Worm (Caenorhabditis elegans) whole organism, L1 larva: ENCODE data around the gene str-111.

Experiments used
- Y116A8C.19 ChIP-seq: sonication (generic microtip); optimal IDR thresholded peaks from 2 replicates; lab custom pipeline; 2016; ENCODE audit warnings: missing compliant biosample characterization, missing genetic modification characterization, borderline replicate concordance
- aha-1 ChIP-seq: fragments of 150-350 bp; optimal IDR thresholded peaks from 2 replicates; lab custom pipeline; 2014; ENCODE audit warnings: missing biosample characterization, missing genetic modification characterization
- alr-1 ChIP-seq: fragments of 200-800 bp; sonication (Bioruptor generic); optimal IDR thresholded peaks from 2 replicates; lab custom pipeline; 2018; ENCODE audit warnings: borderline replicate concordance, mild to moderate bottlenecking, missing genetic modification characterization, missing compliant biosample characterization
- blmp-1 ChIP-seq: fragments of 150-350 bp; optimal IDR thresholded peaks from 2 replicates; lab custom pipeline; 2014; ENCODE audit warnings: missing biosample characterization, missing genetic modification characterization
- ceh-8 ChIP-seq: fragments of 200-800 bp; sonication (Bioruptor generic); optimal IDR thresholded peaks from 2 replicates; lab custom pipeline; 2018; ENCODE audit warnings: mild to moderate bottlenecking, missing genetic modification characterization, moderate library complexity, missing compliant biosample characterization
- ceh-88 ChIP-seq: fragments of 200-800 bp; sonication (Bioruptor generic); IDR thresholded peaks from 2 replicates; pipeline ENCODE4 v1.3.6; 2022; ENCODE audit warnings: missing genetic modification characterization, missing compliant biosample characterization
- efl-1 ChIP-seq, 4 experiments: fragments of 150-350 bp; optimal IDR thresholded peaks in 3 of 4; peaks in 1 of 4; 1 replicate in 1 of 4; 2 replicates in 3 of 4; lab custom pipeline; 2014; ENCODE audit warnings: missing biosample characterization in 2 of 4, missing genetic modification characterization in 2 of 4, missing genetic modification reagents in 2 of 4
- elt-2 ChIP-seq: sonication (generic microtip); optimal IDR thresholded peaks from 2 replicates; lab custom pipeline; 2016; ENCODE audit warnings: missing genetic modification characterization, mild to moderate bottlenecking, inconsistent platforms, missing compliant biosample characterization, missing genetic modification reagents
- elt-3 ChIP-seq, 6 experiments: fragments of 150-350 bp in 1 of 6; sonication (generic microtip); optimal IDR thresholded peaks; 2 replicates each; lab custom pipeline; 2017 to 2018; ENCODE audit warnings: missing biosample characterization in 6 of 6, missing genetic modification characterization in 6 of 6, inconsistent platforms in 1 of 6
- fkh-8 ChIP-seq: sonication (generic microtip); optimal IDR thresholded peaks from 2 replicates; lab custom pipeline; 2016; ENCODE audit warnings: mild to moderate bottlenecking, missing genetic modification characterization, missing compliant biosample characterization
- fos-1 ChIP-seq: fragments of 150-350 bp; optimal IDR thresholded peaks from 2 replicates; lab custom pipeline; 2014; ENCODE audit warnings: missing biosample characterization, missing genetic modification characterization
- hlh-4 ChIP-seq: sonication (generic microtip); optimal IDR thresholded peaks from 2 replicates; lab custom pipeline; 2016; ENCODE audit warnings: mild to moderate bottlenecking, missing genetic modification characterization, missing compliant biosample characterization
- isw-1 ChIP-seq: fragments of 200-800 bp; sonication (Bioruptor generic); IDR thresholded peaks from 2 replicates; pipeline ENCODE4 v1.3.6; 2022; ENCODE audit warnings: missing genetic modification characterization, missing compliant biosample characterization
- jun-1 ChIP-seq: fragments of 150-350 bp; optimal IDR thresholded peaks from 2 replicates; lab custom pipeline; 2014; ENCODE audit warnings: missing biosample characterization, missing genetic modification reagents, missing genetic modification characterization
- lin-13 ChIP-seq: fragments of 150-350 bp; optimal IDR thresholded peaks from 2 replicates; lab custom pipeline; 2014; ENCODE audit warnings: missing biosample characterization, missing genetic modification reagents, missing genetic modification characterization
- lin-14 ChIP-seq: fragments of 200-800 bp; sonication (Bioruptor generic); optimal IDR thresholded peaks from 2 replicates; lab custom pipeline; 2018; ENCODE audit warnings: mild to moderate bottlenecking, missing genetic modification characterization, moderate library complexity, missing compliant biosample characterization
- lin-15B ChIP-seq: fragments of 150-350 bp; sonication (generic microtip); optimal IDR thresholded peaks from 3 replicates; lab custom pipeline; 2014; ENCODE audit warnings: missing biosample characterization, missing genetic modification characterization
- lin-39 ChIP-seq: fragments of 150-350 bp; optimal IDR thresholded peaks from 2 replicates; lab custom pipeline; 2014; ENCODE audit warnings: missing biosample characterization, missing genetic modification reagents, missing genetic modification characterization
- lir-3 ChIP-seq: sonication (generic microtip); optimal IDR thresholded peaks from 2 replicates; lab custom pipeline; 2016; ENCODE audit warnings: mild to moderate bottlenecking, missing genetic modification characterization, moderate library complexity, missing compliant biosample characterization; ENCODE audit not compliant: poor library complexity
- lsy-2 ChIP-seq, 2 experiments: fragments of 150-350 bp; optimal IDR thresholded peaks; 2 replicates each; lab custom pipeline; 2014; ENCODE audit warnings: missing biosample characterization in 2 of 2, missing genetic modification characterization in 2 of 2
- mab-9 ChIP-seq: fragments of 200-800 bp; sonication (Bioruptor generic); IDR thresholded peaks from 2 replicates; pipeline ENCODE4 v1.3.6; 2022; ENCODE audit warnings: missing genetic modification reagents, missing genetic modification characterization, missing compliant biosample characterization
- mdl-1 ChIP-seq, 2 experiments: fragments of 150-350 bp; optimal IDR thresholded peaks; 2 replicates each; lab custom pipeline; 2014 to 2017; ENCODE audit warnings: missing biosample characterization in 2 of 2, missing genetic modification characterization in 2 of 2, inconsistent platforms in 1 of 2
- nhr-11 ChIP-seq: fragments of 150-350 bp; optimal IDR thresholded peaks from 2 replicates; lab custom pipeline; 2014; ENCODE audit warnings: missing biosample characterization, missing genetic modification characterization
- nhr-237 ChIP-seq: fragments of 150-350 bp; optimal IDR thresholded peaks from 2 replicates; lab custom pipeline; 2014; ENCODE audit warnings: missing biosample characterization, missing genetic modification characterization
- nhr-47 ChIP-seq: sonication (generic microtip); optimal IDR thresholded peaks from 2 replicates; lab custom pipeline; 2016; ENCODE audit warnings: mild to moderate bottlenecking, missing genetic modification characterization, moderate library complexity, missing compliant biosample characterization
- nhr-85 ChIP-seq: sonication (generic microtip); peaks from one replicate; lab custom pipeline; 2016; ENCODE audit warnings: missing genetic modification characterization, inconsistent platforms, missing compliant biosample characterization
- pag-3 ChIP-seq: sonication (generic microtip); optimal IDR thresholded peaks from 2 replicates; lab custom pipeline; 2017; ENCODE audit warnings: missing genetic modification characterization, mild to moderate bottlenecking, missing compliant biosample characterization, antibody characterized with exemption, borderline replicate concordance; ENCODE audit not compliant: insufficient read depth
- skn-1 ChIP-seq: fragments of 150-350 bp; optimal IDR thresholded peaks from 2 replicates; lab custom pipeline; 2014; ENCODE audit warnings: missing biosample characterization, missing genetic modification characterization
- snpc-4 ChIP-seq: fragments of 150-350 bp; optimal IDR thresholded peaks from 2 replicates; lab custom pipeline; 2014; ENCODE audit warnings: missing biosample characterization, missing genetic modification characterization
- sptf-1 ChIP-seq: fragments of 150-350 bp; optimal IDR thresholded peaks from 2 replicates; lab custom pipeline; 2014; ENCODE audit warnings: missing biosample characterization, missing genetic modification characterization
- swsn-7 ChIP-seq: sonication (generic microtip); optimal IDR thresholded peaks from 2 replicates; lab custom pipeline; 2016; ENCODE audit warnings: missing genetic modification characterization, missing compliant biosample characterization
- tbx-2 ChIP-seq: sonication (generic microtip); optimal IDR thresholded peaks from 2 replicates; lab custom pipeline; 2016; ENCODE audit warnings: missing genetic modification characterization, missing compliant biosample characterization
- tlp-1 ChIP-seq: fragments of 150-350 bp; optimal IDR thresholded peaks from 2 replicates; lab custom pipeline; 2014; ENCODE audit warnings: missing biosample characterization, missing genetic modification characterization
- unc-130 ChIP-seq: fragments of 150-350 bp; optimal IDR thresholded peaks from 2 replicates; lab custom pipeline; 2017; ENCODE audit warnings: missing biosample characterization, missing genetic modification characterization, inconsistent platforms
- unc-62 ChIP-seq: fragments of 150-350 bp; optimal IDR thresholded peaks from 2 replicates; lab custom pipeline; 2014; ENCODE audit warnings: missing biosample characterization, missing genetic modification reagents, missing genetic modification characterization
- unc-86 ChIP-seq: sonication (generic microtip); optimal IDR thresholded peaks from 2 replicates; lab custom pipeline; 2016; ENCODE audit warnings: missing genetic modification characterization, missing compliant biosample characterization
- xbp-1 ChIP-seq: sonication (generic microtip); optimal IDR thresholded peaks from 2 replicates; lab custom pipeline; 2016; ENCODE audit warnings: missing genetic modification characterization, missing compliant biosample characterization
- zag-1 ChIP-seq: fragments of 150-350 bp; optimal IDR thresholded peaks from 2 replicates; lab custom pipeline; 2014; ENCODE audit warnings: missing biosample characterization, missing genetic modification characterization
- zip-4 ChIP-seq: fragments of 200-800 bp; sonication (Bioruptor generic); optimal IDR thresholded peaks from 2 replicates; lab custom pipeline; 2018; ENCODE audit warnings: mild to moderate bottlenecking, missing genetic modification characterization, moderate library complexity, missing compliant biosample characterization
- ztf-4 ChIP-seq: fragments of 150-350 bp; optimal IDR thresholded peaks from 2 replicates; lab custom pipeline; 2014; ENCODE audit warnings: missing biosample characterization, missing genetic modification characterization

Gene str-111

DNA sequence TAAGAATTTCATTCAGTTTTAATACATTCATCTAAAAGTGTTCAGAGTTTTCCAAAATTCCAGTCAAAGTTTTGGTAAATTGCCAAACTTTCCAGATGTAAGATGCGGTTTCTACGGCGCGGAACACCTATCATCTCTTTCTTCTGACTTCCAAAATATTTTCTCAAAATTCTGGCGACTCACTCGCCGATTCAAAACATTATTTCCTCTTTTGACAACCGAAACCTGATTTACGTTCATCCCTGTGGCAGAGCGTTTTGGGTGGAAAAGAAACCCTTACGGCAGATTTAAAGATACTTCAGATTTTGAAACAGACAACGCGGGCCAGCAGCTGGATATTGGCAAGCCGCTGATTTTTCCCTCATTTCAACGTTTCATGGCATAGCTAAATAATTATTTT is 29.1 kb upstream of the str-111 start, which contains the start of gene F11A5.5:
F11A5.5 (plus strand) TSS at position 301 of the 400 bp plus-strand sequence.
- TF ChIP-seq lir-3 (tag; lab: Kevin White, UChicago) (no peak), Y116A8C.19 (tag; lab: Kevin White, UChicago) (no peak), swsn-7 (tag; lab: Kevin White, UChicago) (no peak), fos-1 (tag; lab: Kevin White, UChicago) (no peak), nhr-11 (no peak), ceh-88 (GFP tag; lab: Robert Waterston, UW) (no peak), ceh-8 (GFP tag; lab: Kevin White, UChicago) (no peak), hlh-4 (no peak)

DNA sequence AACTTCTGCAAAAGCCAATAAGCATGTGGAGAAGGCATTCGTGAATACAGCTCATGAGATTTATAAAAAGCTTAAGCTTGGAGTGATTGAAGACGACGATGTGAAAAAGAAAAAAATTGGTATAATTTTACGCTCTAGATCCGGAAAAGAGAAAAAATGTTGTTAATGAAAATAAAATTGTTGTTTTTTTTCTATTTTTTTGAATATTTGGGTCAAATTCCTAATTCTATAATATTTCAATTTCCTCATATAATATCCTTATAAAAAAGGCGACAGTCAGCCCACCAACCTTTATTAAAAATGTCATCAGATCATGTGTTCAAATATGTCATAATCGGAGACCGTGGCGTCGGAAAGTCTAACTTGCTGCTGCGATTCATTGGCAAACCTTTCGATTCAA is 26.5 kb upstream of the str-111 start, which contains the start of gene rabr-3:
rabr-3 (plus strand) TSS at position 301 of the 400 bp plus-strand sequence.
- TF ChIP-seq mab-9 (GFP tag; lab: Robert Waterston, UW) (no peak), fkh-8 (tag; lab: Kevin White, UChicago) (no peak), jun-1 (no peak), pag-3 (tag; lab: Kevin White, UChicago) (no peak), snpc-4 (tag; lab: Kevin White, UChicago) (no peak)

DNA sequence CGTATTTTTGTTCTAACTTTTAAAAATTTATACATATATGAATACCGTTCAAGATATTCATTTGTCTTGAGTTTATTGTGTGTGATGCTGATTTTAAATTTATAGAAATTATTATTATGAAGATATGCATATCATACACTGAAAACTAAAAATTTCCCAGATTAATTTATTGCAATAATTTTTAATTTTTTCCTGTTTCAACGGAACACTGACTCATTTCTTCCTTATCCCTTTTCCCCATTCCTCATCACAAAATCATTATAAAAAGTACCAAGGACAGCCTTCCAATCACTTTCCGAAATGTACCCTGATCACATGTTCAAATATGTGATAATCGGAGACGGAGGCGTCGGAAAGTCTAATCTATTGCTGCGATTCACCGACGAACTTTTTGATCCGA is 25.7 kb upstream of the str-111 start, which contains the start of gene rabr-4:
rabr-4 (plus strand) TSS at position 301 of the 400 bp plus-strand sequence.
- TF ChIP-seq blmp-1 (tag; lab: Kevin White, UChicago) (peak; percentile 46), efl-1 (optimal IDR thresholded peaks at IDR 0.05; lab: Kevin White, UChicago) (no peak), efl-1 (GFP tag; optimal IDR thresholded peaks at IDR 0.05 in 1 of 2; lab: Kevin White, UChicago) (no peak), lin-15B (tag; lab: Kevin White, UChicago) (no peak), lin-14 (no peak), elt-3 (tag; optimal IDR thresholded peaks at IDR 0.05; lab: Kevin White, UChicago) (peak in 1 of 6 experiments; percentile 20)

DNA sequence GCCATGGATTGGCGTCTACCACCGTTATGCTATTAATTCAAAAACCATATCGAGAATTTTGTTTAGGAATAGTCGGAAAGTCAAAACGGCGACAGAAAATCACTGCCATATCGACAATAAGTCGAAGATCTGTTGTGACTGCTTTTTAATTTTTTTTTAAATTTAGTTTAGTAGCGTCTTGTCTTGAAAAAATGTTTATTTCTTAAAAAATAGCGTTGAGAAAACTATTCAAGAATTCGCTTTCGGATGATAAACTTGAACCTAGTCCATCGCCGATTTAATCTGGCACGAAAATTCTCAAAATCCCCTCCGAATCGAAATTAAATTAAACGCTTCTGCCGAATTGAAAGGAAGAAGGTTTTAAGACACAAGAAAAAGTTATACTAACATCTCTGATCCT is 23.2 kb upstream of the str-111 start, which contains the start of gene srh-279:
srh-279 (plus strand) TSS at position 301 of the 400 bp plus-strand sequence.
- TF ChIP-seq aha-1: no peak
- no peak for TF ChIP-seq lin-13 (GFP tag; lab: Kevin White, UChicago)
- TF ChIP-seq isw-1 (GFP tag; lab: Robert Waterston, UW): no peak
- TF ChIP-seq unc-62 (GFP tag; lab: Kevin White, UChicago): no peak
- no peak for TF ChIP-seq tlp-1 (tag; lab: Kevin White, UChicago)
- no peak for TF ChIP-seq mdl-1 (tag; optimal IDR thresholded peaks at IDR 0.05; lab: Kevin White, UChicago)
- TF ChIP-seq lin-39: no peak
- TF ChIP-seq unc-86: no peak
- TF ChIP-seq nhr-237 (tag; lab: Kevin White, UChicago): no peak
- TF ChIP-seq nhr-11: no peak
- no peak for TF ChIP-seq ztf-4 (tag; lab: Kevin White, UChicago)
- no peak for TF ChIP-seq nhr-85 (tag; lab: Kevin White, UChicago)
- TF ChIP-seq skn-1 (tag; lab: Kevin White, UChicago): no peak
- no peak for TF ChIP-seq zag-1 (tag; lab: Kevin White, UChicago)

DNA sequence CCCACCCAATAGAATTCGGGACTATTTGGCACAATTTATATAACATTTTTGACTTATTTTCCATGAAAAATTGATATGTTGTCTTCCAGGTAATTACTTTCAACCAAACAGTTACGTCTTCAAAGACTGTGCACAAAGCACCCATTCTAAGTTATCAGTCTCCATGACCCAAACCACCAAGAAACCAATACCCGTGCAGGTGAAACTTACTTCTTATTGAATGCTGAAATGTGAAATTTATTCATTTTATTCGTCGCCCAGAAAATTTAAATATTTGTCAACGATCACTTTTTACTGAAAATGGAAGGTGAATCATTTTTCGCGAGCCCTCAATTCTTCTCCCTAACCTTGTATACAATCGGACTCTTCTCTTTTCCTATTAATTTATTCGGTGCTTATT is 21.6 kb upstream of the str-111 start, which contains the start of gene srh-281:
srh-281 (plus strand) TSS at position 301 of the 400 bp plus-strand sequence.
- TF ChIP-seq lin-15B (tag; lab: Kevin White, UChicago) (no peak), tbx-2 (no peak), xbp-1 (no peak), nhr-237 (tag; lab: Kevin White, UChicago) (no peak), alr-1 (tag; lab: Kevin White, UChicago) (no peak), elt-2 (tag; lab: Kevin White, UChicago) (no peak), lsy-2 (tag; optimal IDR thresholded peaks at IDR 0.05; lab: Kevin White, UChicago) (no peak), jun-1 (no peak), unc-130 (tag; lab: Kevin White, UChicago) (no peak), isw-1 (GFP tag; lab: Robert Waterston, UW) (no peak), nhr-47 (no peak), zag-1 (tag; lab: Kevin White, UChicago) (no peak), zip-4 (GFP tag; lab: Kevin White, UChicago) (no peak), hlh-4 (no peak), sptf-1 (tag; lab: Kevin White, UChicago) (no peak)
